Fruit fly (Drosophila melanogaster) whole organism, embryonic: ENCODE data around the gene Pcif1.

ENCODE experiments used
- B-H2 ChIP-seq: fragments of 200-800 bp; sonication (Bioruptor generic); optimal IDR thresholded peaks from 2 replicates; lab custom pipeline; 2018; ENCODE audit warnings: missing biosample characterization, mild to moderate bottlenecking, missing genetic modification characterization
- CG10565 ChIP-seq: fragments of 200-800 bp; sonication (Bioruptor generic); optimal IDR thresholded peaks from 3 replicates; lab custom pipeline; 2016; ENCODE audit warnings: missing biosample characterization, mild to moderate bottlenecking, missing genetic modification characterization
- CG11695 ChIP-seq: fragments of 200-800 bp; sonication (Bioruptor generic); IDR thresholded peaks from 3 replicates; pipeline ENCODE4 v1.3.6; 2022; ENCODE audit warnings: missing biosample characterization, missing genetic modification characterization
- CG12071 ChIP-seq: fragments of 200-800 bp; sonication (Bioruptor generic); optimal IDR thresholded peaks from 3 replicates; lab custom pipeline; 2018; ENCODE audit warnings: missing biosample characterization, mild to moderate bottlenecking, missing genetic modification characterization
- CG12942 ChIP-seq: fragments of 200-800 bp; sonication (Bioruptor generic); optimal IDR thresholded peaks from 3 replicates; lab custom pipeline; 2016; ENCODE audit warnings: missing biosample characterization, missing genetic modification characterization
- CG14860 ChIP-seq: fragments of 200-800 bp; sonication (Bioruptor generic); IDR thresholded peaks from 3 replicates; pipeline ENCODE4 v1.3.6; 2022; ENCODE audit warnings: missing biosample characterization, missing genetic modification characterization; ENCODE audit not compliant: partially characterized antibody
- CG17802 ChIP-seq: fragments of 200-800 bp; sonication (Bioruptor generic); optimal IDR thresholded peaks from 2 replicates; lab custom pipeline; 2018; ENCODE audit warnings: missing biosample characterization, mild to moderate bottlenecking, missing genetic modification characterization, moderate library complexity
- CG18011 ChIP-seq: fragments of 200-800 bp; sonication (Bioruptor generic); optimal IDR thresholded peaks from 2 replicates; lab custom pipeline; 2017; ENCODE audit warnings: missing biosample characterization, missing genetic modification characterization, mild to moderate bottlenecking, moderate library complexity, missing genotype
- CG18619 ChIP-seq: fragments of 200-800 bp; sonication (Bioruptor generic); optimal IDR thresholded peaks from 3 replicates; lab custom pipeline; 2017; ENCODE audit warnings: missing biosample characterization, mild to moderate bottlenecking, missing genetic modification characterization
- CG30403 ChIP-seq: fragments of 200-800 bp; sonication (Bioruptor generic); optimal IDR thresholded peaks from 3 replicates; lab custom pipeline; 2016; ENCODE audit warnings: missing biosample characterization, missing genetic modification characterization
- CG31224 ChIP-seq: fragments of 200-800 bp; sonication (Bioruptor generic); IDR thresholded peaks from 2 replicates; pipeline ENCODE4 v1.3.6; 2022; ENCODE audit warnings: missing biosample characterization, missing genetic modification characterization
- CG3995 ChIP-seq: fragments of 200-800 bp; sonication (Bioruptor generic); optimal IDR thresholded peaks from 3 replicates; lab custom pipeline; 2016; ENCODE audit warnings: missing biosample characterization, missing genetic modification characterization
- CG4282 ChIP-seq: fragments of 200-800 bp; sonication (Bioruptor generic); optimal IDR thresholded peaks from 2 replicates; lab custom pipeline; 2016; ENCODE audit warnings: missing biosample characterization, missing genetic modification characterization
- CG6791 ChIP-seq: fragments of 200-800 bp; sonication (Bioruptor generic); IDR thresholded peaks from 3 replicates; pipeline ENCODE4 v1.3.6; 2022; ENCODE audit warnings: missing biosample characterization, missing genetic modification characterization; ENCODE audit not compliant: partially characterized antibody
- CG7357 ChIP-seq: fragments of 200-800 bp; sonication (Bioruptor generic); IDR thresholded peaks from 3 replicates; pipeline ENCODE4 v1.3.6; 2022; ENCODE audit warnings: missing biosample characterization, missing genetic modification characterization
- CG7839 ChIP-seq: fragments of 200-800 bp; sonication (Bioruptor generic); optimal IDR thresholded peaks from 3 replicates; lab custom pipeline; 2018; ENCODE audit warnings: missing biosample characterization, mild to moderate bottlenecking, missing genetic modification characterization, moderate library complexity
- CG8478 ChIP-seq: fragments of >200 bp; optimal IDR thresholded peaks from 2 replicates; lab custom pipeline; 2018
- CG9609 ChIP-seq: fragments of 200-800 bp; sonication (Bioruptor generic); optimal IDR thresholded peaks from 3 replicates; lab custom pipeline; 2016; ENCODE audit warnings: missing biosample characterization, missing genetic modification characterization
- CoRest ChIP-seq: fragments of 200-800 bp; sonication (Bioruptor generic); optimal IDR thresholded peaks from 3 replicates; lab custom pipeline; 2018; ENCODE audit warnings: missing biosample characterization, mild to moderate bottlenecking, missing genetic modification characterization, moderate library complexity
- ERR ChIP-seq: fragments of 200-800 bp; sonication (Bioruptor generic); optimal IDR thresholded peaks from 2 replicates; lab custom pipeline; 2016; ENCODE audit warnings: missing biosample characterization, missing genetic modification characterization
- Hey ChIP-seq: fragments of 200-800 bp; sonication (Bioruptor generic); optimal IDR thresholded peaks from 3 replicates; lab custom pipeline; 2018; ENCODE audit warnings: missing biosample characterization, mild to moderate bottlenecking, missing genetic modification characterization
- HmgD ChIP-seq: fragments of 200-800 bp; sonication (Bioruptor generic); optimal IDR thresholded peaks from 3 replicates; lab custom pipeline; 2016; ENCODE audit warnings: missing biosample characterization, missing genetic modification characterization
- Mad ChIP-seq: fragments of 200-800 bp; sonication (Bioruptor generic); optimal IDR thresholded peaks from 2 replicates; lab custom pipeline; 2016; ENCODE audit warnings: missing biosample characterization, missing genetic modification characterization
- Myb ChIP-seq: fragments of 200-800 bp; sonication (Bioruptor generic); optimal IDR thresholded peaks from 2 replicates; lab custom pipeline; 2016; ENCODE audit warnings: missing biosample characterization, missing genetic modification characterization
- NfI ChIP-seq: fragments of 200-800 bp; sonication (Bioruptor generic); optimal IDR thresholded peaks from 3 replicates; lab custom pipeline; 2018; ENCODE audit warnings: missing biosample characterization, mild to moderate bottlenecking, missing genetic modification characterization, moderate library complexity
- Side ChIP-seq: fragments of 200-800 bp; sonication (Bioruptor generic); optimal IDR thresholded peaks from 2 replicates; lab custom pipeline; 2016; ENCODE audit warnings: missing biosample characterization, missing genetic modification characterization
- Taf1 ChIP-seq: fragments of 200-800 bp; sonication (Bioruptor generic); IDR thresholded peaks from 2 replicates; pipeline ENCODE4 v1.3.6; 2022; ENCODE audit warnings: missing biosample characterization, missing genetic modification characterization
- Tbp ChIP-seq: fragments of >200 bp; optimal IDR thresholded peaks from 2 replicates; lab custom pipeline; 2018; ENCODE audit warnings: missing biosample characterization, missing genetic modification characterization
- Usf ChIP-seq: fragments of 200-800 bp; sonication (Bioruptor generic); optimal IDR thresholded peaks from 2 replicates; lab custom pipeline; 2017; ENCODE audit warnings: missing genotype, missing biosample characterization, missing genetic modification characterization
- ato ChIP-seq: fragments of 200-800 bp; sonication (Bioruptor generic); IDR thresholded peaks from 2 replicates; pipeline ENCODE4 v1.3.6; 2022; ENCODE audit warnings: missing biosample characterization, missing genetic modification characterization; ENCODE audit not compliant: partially characterized antibody
- bcd ChIP-seq: fragments of 200-800 bp; sonication (Bioruptor generic); optimal IDR thresholded peaks from 2 replicates; lab custom pipeline; 2017; ENCODE audit warnings: missing biosample characterization, mild to moderate bottlenecking, missing genetic modification characterization
- bowl ChIP-seq: fragments of 200-800 bp; sonication (Bioruptor generic); IDR thresholded peaks from 2 replicates; pipeline ENCODE4 v1.3.6; 2022; ENCODE audit warnings: missing biosample characterization, missing genetic modification characterization
- crc ChIP-seq: fragments of 200-800 bp; sonication (Bioruptor generic); optimal IDR thresholded peaks from 2 replicates; lab custom pipeline; 2016; ENCODE audit warnings: missing biosample characterization, missing genetic modification characterization
- da ChIP-seq: fragments of 200-800 bp; sonication (Bioruptor generic); optimal IDR thresholded peaks from 2 replicates; lab custom pipeline; 2016; ENCODE audit warnings: missing biosample characterization, missing genetic modification characterization
- dati ChIP-seq: fragments of 200-800 bp; sonication (Bioruptor generic); IDR thresholded peaks from 2 replicates; pipeline ENCODE4 v1.3.6; 2022; ENCODE audit warnings: missing biosample characterization, missing genetic modification characterization
- disco-r ChIP-seq: fragments of 200-800 bp; sonication (Bioruptor generic); optimal IDR thresholded peaks from 2 replicates; lab custom pipeline; 2016; ENCODE audit warnings: missing biosample characterization, missing genetic modification characterization
- emc ChIP-seq: fragments of 200-800 bp; sonication (Bioruptor generic); optimal IDR thresholded peaks from 2 replicates; lab custom pipeline; 2016; ENCODE audit warnings: missing biosample characterization, missing genetic modification characterization
- fd102C ChIP-seq: fragments of 200-800 bp; sonication (Bioruptor generic); optimal IDR thresholded peaks from 2 replicates; lab custom pipeline; 2018; ENCODE audit warnings: missing biosample characterization, mild to moderate bottlenecking, missing genetic modification characterization, moderate library complexity
- ham ChIP-seq: fragments of 200-800 bp; sonication (Bioruptor generic); IDR thresholded peaks from 2 replicates; pipeline ENCODE4 v1.3.6; 2022; ENCODE audit warnings: missing biosample characterization, missing genetic modification characterization
- jing ChIP-seq: fragments of 200-800 bp; sonication (Bioruptor generic); optimal IDR thresholded peaks from 2 replicates; lab custom pipeline; 2018; ENCODE audit warnings: missing biosample characterization, mild to moderate bottlenecking, missing genetic modification characterization
- nmo ChIP-seq: fragments of 200-800 bp; sonication (Bioruptor generic); optimal IDR thresholded peaks from 2 replicates; lab custom pipeline; 2018; ENCODE audit warnings: missing biosample characterization, mild to moderate bottlenecking, missing genetic modification characterization, moderate library complexity
- oc ChIP-seq: fragments of 200-800 bp; sonication (Bioruptor generic); optimal IDR thresholded peaks from 2 replicates; lab custom pipeline; 2018; ENCODE audit warnings: missing biosample characterization, mild to moderate bottlenecking, missing genetic modification characterization, moderate library complexity
- otp ChIP-seq: fragments of 200-800 bp; sonication (Bioruptor generic); IDR thresholded peaks from 3 replicates; pipeline ENCODE4, ENCODE4 v1.3.6; 2022; ENCODE audit warnings: missing biosample characterization, missing genetic modification characterization
- pan ChIP-seq, 4 experiments: fragments of >200 bp in 3 of 4; fragments of 200-800 bp in 1 of 4; sonication (Bioruptor generic) in 1 of 4; optimal IDR thresholded peaks in 3 of 4; IDR thresholded peaks in 1 of 4; 2 replicates each; pipeline versions ENCODE4 v1.3.6 to Lab custom; 2017 to 2022; ENCODE audit warnings: missing biosample characterization in 2 of 4, missing genetic modification characterization in 2 of 4, mixed read lengths in 1 of 4
- phol ChIP-seq: fragments of 200-800 bp; sonication (Bioruptor generic); optimal IDR thresholded peaks from 3 replicates; lab custom pipeline; 2018; ENCODE audit warnings: missing biosample characterization, mild to moderate bottlenecking, missing genetic modification characterization, moderate library complexity
- shn ChIP-seq: fragments of 200-800 bp; sonication (Bioruptor generic); optimal IDR thresholded peaks from 3 replicates; lab custom pipeline; 2016; ENCODE audit warnings: missing biosample characterization, missing genetic modification characterization
- slp2 ChIP-seq: fragments of 200-800 bp; sonication (Bioruptor generic); optimal IDR thresholded peaks from 2 replicates; lab custom pipeline; 2016; ENCODE audit warnings: missing biosample characterization, missing genetic modification characterization
- tgo ChIP-seq: fragments of 200-800 bp; sonication (Bioruptor generic); IDR thresholded peaks from 3 replicates; pipeline ENCODE4 v1.3.6; 2022; ENCODE audit warnings: missing biosample characterization, missing genetic modification characterization
- tin ChIP-seq: fragments of 200-800 bp; sonication (Bioruptor generic); optimal IDR thresholded peaks from 3 replicates; lab custom pipeline; 2016; ENCODE audit warnings: missing biosample characterization, missing genetic modification characterization
- zen2 ChIP-seq: fragments of 200-800 bp; sonication (Bioruptor generic); IDR thresholded peaks from 3 replicates; pipeline ENCODE4 v1.3.6; 2022; ENCODE audit warnings: missing biosample characterization, missing genetic modification characterization; ENCODE audit not compliant: partially characterized antibody

Gene Pcif1

DNA sequence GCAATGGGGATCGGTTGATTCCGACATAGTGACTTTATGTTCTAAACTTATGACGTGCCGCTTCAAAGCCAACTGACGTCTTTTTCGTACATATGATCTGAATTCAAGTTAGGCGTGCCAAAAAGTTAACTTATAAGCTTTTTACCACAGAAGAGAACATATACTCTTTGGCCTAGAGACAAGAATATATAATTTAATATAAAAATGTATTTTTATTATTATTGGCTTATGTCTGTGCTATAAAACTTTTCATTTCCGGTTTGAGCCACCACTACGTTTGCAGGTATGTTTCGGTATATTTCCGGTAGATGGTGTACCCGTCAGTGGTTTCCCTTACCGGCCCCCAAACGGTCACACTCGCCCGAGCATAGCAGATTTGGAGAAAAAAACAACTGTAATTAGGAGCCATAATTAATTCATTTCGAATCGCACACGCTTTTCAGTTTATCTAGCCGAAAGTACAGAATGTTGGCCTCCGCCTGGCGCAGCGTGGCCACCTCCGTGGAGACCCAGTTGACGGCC is 12.4 kb upstream of the Pcif1 start, which contains the start of the genes CG3698 and tzn (continued):
- TF ChIP-seq CG14860 (GFP tag; lab: Robert Waterston, UW), result 0 out of 3 replicates have a peak, but pooled peaks have one; percentile 29
- TF ChIP-seq pan (optimal IDR thresholded peaks at IDR 0.05; lab: Kevin White, UChicago), result no peak
- TF ChIP-seq pan (GFP tag; optimal IDR thresholded peaks at IDR 0.05 in 1 of 2, IDR thresholded peaks at IDR 0.05 in 1 of 2), result peak in 1 of 2 experiments; percentile 94
- TF ChIP-seq CG10565 (GFP tag; lab: Kevin White, UChicago), result peak; percentile 75
- peak; percentile 46 for TF ChIP-seq ERR (GFP tag; lab: Kevin White, UChicago)
- TF ChIP-seq CG9609 (GFP tag; lab: Kevin White, UChicago), result peak; percentile 82
- peak; percentile 91 for TF ChIP-seq nmo (GFP tag; lab: Kevin White, UChicago)
- TF ChIP-seq dati (GFP tag; lab: Robert Waterston, UW), result peak; percentile 93
- TF ChIP-seq bcd (GFP tag; lab: Kevin White, UChicago), result peak; percentile 98
- peak; percentile 85 for TF ChIP-seq slp2 (GFP tag; lab: Kevin White, UChicago)
- TF ChIP-seq phol (tag; lab: Kevin White, UChicago), result peak; percentile 94
- no peak for TF ChIP-seq zen2 (GFP tag; lab: Robert Waterston, UW)
- peak; percentile 96 for TF ChIP-seq CG18619
- no peak for TF ChIP-seq CG8478 (lab: Kevin White, UChicago)
- peak; percentile 84 for TF ChIP-seq Hey
- TF ChIP-seq NfI (GFP tag; lab: Kevin White, UChicago), result peak; percentile 98
- TF ChIP-seq ham (GFP tag; lab: Robert Waterston, UW), result peak; percentile 86
- TF ChIP-seq Side, result peak; percentile 86
- peak; percentile 95 for TF ChIP-seq fd102C (GFP tag; lab: Kevin White, UChicago)
- peak; percentile 89 for TF ChIP-seq CG12942 (GFP tag; lab: Kevin White, UChicago)
- TF ChIP-seq Tbp (GFP tag; lab: Kevin White, UChicago), result no peak
- peak; percentile 96 for TF ChIP-seq otp (GFP tag; lab: Robert Waterston, UW)
- peak; percentile 89 for TF ChIP-seq CG31224 (GFP tag; lab: Robert Waterston, UW)
- TF ChIP-seq emc (GFP tag; lab: Kevin White, UChicago), result peak; percentile 82
- peak; percentile 78 for TF ChIP-seq bowl (GFP tag; lab: Robert Waterston, UW)
- TF ChIP-seq Usf (GFP tag; lab: Kevin White, UChicago), result peak; percentile 93
- TF ChIP-seq CG6791, result no peak
- TF ChIP-seq jing, result peak; percentile 83
- TF ChIP-seq B-H2 (GFP tag; lab: Kevin White, UChicago), result peak; percentile 93
- TF ChIP-seq CG17802 (tag; lab: Kevin White, UChicago), result peak; percentile 90
- peak; percentile 83 for TF ChIP-seq shn (GFP tag; lab: Kevin White, UChicago)
- TF ChIP-seq CG12071 (GFP tag; lab: Kevin White, UChicago), result peak; percentile 91
- TF ChIP-seq CG7357 (GFP tag; lab: Robert Waterston, UW), result peak; percentile 78; the same call in 2 of the 3 replicates
- peak; percentile 78 for TF ChIP-seq Myb (GFP tag; lab: Kevin White, UChicago)
- TF ChIP-seq tgo, result peak; percentile 92
- peak; percentile 38 for TF ChIP-seq CG4282 (GFP tag; lab: Kevin White, UChicago)
- TF ChIP-seq Mad (GFP tag; lab: Kevin White, UChicago), result peak; percentile 92
- no peak for TF ChIP-seq CG7839 (tag; lab: Kevin White, UChicago)
- TF ChIP-seq HmgD (GFP tag; lab: Kevin White, UChicago), result peak; percentile 66
- TF ChIP-seq CG18011, result peak; percentile 81
- TF ChIP-seq Taf1 (GFP tag; lab: Robert Waterston, UW), result peak; percentile 81
- TF ChIP-seq tin (GFP tag; lab: Kevin White, UChicago), result peak; percentile 89
- peak; percentile 81 for TF ChIP-seq CG3995 (GFP tag; lab: Kevin White, UChicago)
- no peak for TF ChIP-seq ato (GFP tag; lab: Robert Waterston, UW)
- TF ChIP-seq crc, result peak; percentile 45
- peak; percentile 80 for TF ChIP-seq disco-r (GFP tag; lab: Kevin White, UChicago)
- TF ChIP-seq CG11695, result peak; percentile 76
- TF ChIP-seq oc (tag; lab: Kevin White, UChicago), result no peak
- TF ChIP-seq da, result peak; percentile 72
- TF ChIP-seq CoRest (tag; lab: Kevin White, UChicago), result peak; percentile 89
- peak; percentile 85 for TF ChIP-seq CG30403 (GFP tag; lab: Kevin White, UChicago)
